Worm (Caenorhabditis elegans) whole organism, late embryonic: ENCODE results near the gene hphd-1.

Experiments used
- K02D7.2 ChIP-seq: sonication (generic microtip); optimal IDR thresholded peaks from 2 replicates; lab custom pipeline; 2017; ENCODE audit warnings: mild to moderate bottlenecking, missing genetic modification characterization, missing compliant biosample characterization
- K09A11.1 ChIP-seq: sonication (generic microtip); optimal IDR thresholded peaks from 2 replicates; lab custom pipeline; 2017; ENCODE audit warnings: antibody characterized with exemption, mild to moderate bottlenecking, missing genetic modification characterization, missing compliant biosample characterization; ENCODE audit not compliant: insufficient read depth
- Y22D7AL.16 ChIP-seq: sonication (generic microtip); optimal IDR thresholded peaks from 2 replicates; lab custom pipeline; 2016; ENCODE audit warnings: missing genetic modification characterization, missing compliant biosample characterization
- ahr-1 ChIP-seq: sonication (generic microtip); optimal IDR thresholded peaks from 2 replicates; lab custom pipeline; 2016; ENCODE audit warnings: missing genetic modification characterization, missing compliant biosample characterization
- ama-1 ChIP-seq: fragments of 150-350 bp; optimal IDR thresholded peaks from 2 replicates; lab custom pipeline; 2014
- ceh-14 ChIP-seq: sonication (generic microtip); optimal IDR thresholded peaks from 2 replicates; lab custom pipeline; 2016; ENCODE audit warnings: missing genotype, missing genetic modification characterization, missing compliant biosample characterization
- ceh-19 ChIP-seq: fragments of 200-800 bp; sonication (Bioruptor generic); optimal IDR thresholded peaks from 2 replicates; lab custom pipeline; 2018; ENCODE audit warnings: mild to moderate bottlenecking, missing genetic modification characterization, missing compliant biosample characterization
- ceh-22 ChIP-seq: sonication (generic microtip); optimal IDR thresholded peaks from 2 replicates; lab custom pipeline; 2017; ENCODE audit warnings: missing biosample characterization, missing genetic modification characterization
- ceh-24 ChIP-seq: sonication (generic microtip); optimal IDR thresholded peaks from 2 replicates; lab custom pipeline; 2016; ENCODE audit warnings: mild to moderate bottlenecking, missing genetic modification characterization, missing compliant biosample characterization
- ceh-30 ChIP-seq: fragments of 150-350 bp; optimal IDR thresholded peaks from 2 replicates; lab custom pipeline; 2014; ENCODE audit warnings: missing biosample characterization, missing genetic modification characterization
- che-1 ChIP-seq: sonication (generic microtip); optimal IDR thresholded peaks from 2 replicates; lab custom pipeline; 2016; ENCODE audit warnings: mild to moderate bottlenecking, missing genetic modification characterization, missing compliant biosample characterization
- dmd-4 ChIP-seq: sonication (generic microtip); optimal IDR thresholded peaks from 2 replicates; lab custom pipeline; 2016; ENCODE audit warnings: borderline replicate concordance, missing genetic modification characterization, missing compliant biosample characterization
- dve-1 ChIP-seq: sonication (generic microtip); optimal IDR thresholded peaks from 2 replicates; lab custom pipeline; 2017; ENCODE audit warnings: antibody characterized with exemption, mild to moderate bottlenecking, missing genetic modification characterization, missing compliant biosample characterization
- elt-2 ChIP-seq: sonication (generic microtip); optimal IDR thresholded peaks from 2 replicates; lab custom pipeline; 2016; ENCODE audit warnings: missing genetic modification reagents, missing genetic modification characterization, missing compliant biosample characterization
- elt-4 ChIP-seq: sonication (generic microtip); optimal IDR thresholded peaks from 2 replicates; lab custom pipeline; 2016; ENCODE audit warnings: missing genetic modification characterization, missing compliant biosample characterization
- ets-4 ChIP-seq: sonication (generic microtip); optimal IDR thresholded peaks from 2 replicates; lab custom pipeline; 2016; ENCODE audit warnings: missing genetic modification characterization, missing compliant biosample characterization
- eyg-1 ChIP-seq: sonication (generic microtip); optimal IDR thresholded peaks from 2 replicates; lab custom pipeline; 2016; ENCODE audit warnings: missing genotype, missing genetic modification characterization, missing compliant biosample characterization
- fkh-10 ChIP-seq: fragments of 150-350 bp; optimal IDR thresholded peaks from 2 replicates; lab custom pipeline; 2014; ENCODE audit warnings: missing biosample characterization, missing genetic modification reagents, missing genetic modification characterization
- fkh-6 ChIP-seq: sonication (generic microtip); optimal IDR thresholded peaks from 2 replicates; lab custom pipeline; 2016; ENCODE audit warnings: missing genetic modification characterization, missing compliant biosample characterization
- gmeb-2 ChIP-seq: sonication (generic microtip); optimal IDR thresholded peaks from 2 replicates; lab custom pipeline; 2016; ENCODE audit warnings: missing genetic modification characterization, inconsistent platforms, missing compliant biosample characterization
- hlh-13 ChIP-seq: fragments of 200-800 bp; sonication (Bioruptor generic); optimal IDR thresholded peaks from 2 replicates; lab custom pipeline; 2018; ENCODE audit warnings: mild to moderate bottlenecking, missing genetic modification characterization, missing compliant biosample characterization
- hlh-15 ChIP-seq: sonication (generic microtip); optimal IDR thresholded peaks from 2 replicates; lab custom pipeline; 2016; ENCODE audit warnings: missing genetic modification characterization, missing compliant biosample characterization
- hlh-30 ChIP-seq: sonication (generic microtip); optimal IDR thresholded peaks from 2 replicates; lab custom pipeline; 2017; ENCODE audit warnings: antibody characterized with exemption, missing genetic modification characterization, missing compliant biosample characterization; ENCODE audit not compliant: insufficient read depth
- hlh-8 ChIP-seq: sonication (generic microtip); optimal IDR thresholded peaks from 2 replicates; lab custom pipeline; 2016; ENCODE audit warnings: missing genotype, missing genetic modification characterization, missing compliant biosample characterization
- lim-6 ChIP-seq: sonication (generic microtip); optimal IDR thresholded peaks from 2 replicates; lab custom pipeline; 2016; ENCODE audit warnings: missing genetic modification characterization, missing compliant biosample characterization
- nfya-1 ChIP-seq: sonication (generic microtip); optimal IDR thresholded peaks from 2 replicates; lab custom pipeline; 2017; ENCODE audit warnings: missing genetic modification characterization, mild to moderate bottlenecking, missing compliant biosample characterization, antibody characterized with exemption, moderate library complexity
- nhr-232 ChIP-seq: sonication (generic microtip); optimal IDR thresholded peaks from 2 replicates; lab custom pipeline; 2016; ENCODE audit warnings: missing genetic modification characterization, missing compliant biosample characterization
- npax-4 ChIP-seq: sonication (generic microtip); optimal IDR thresholded peaks from 2 replicates; lab custom pipeline; 2016; ENCODE audit warnings: missing genetic modification characterization, missing compliant biosample characterization
- odd-2 ChIP-seq: sonication (generic microtip); optimal IDR thresholded peaks from 2 replicates; lab custom pipeline; 2017; ENCODE audit warnings: antibody characterized with exemption, mild to moderate bottlenecking, missing genetic modification characterization, missing compliant biosample characterization
- pax-1 ChIP-seq: fragments of 150-350 bp; optimal IDR thresholded peaks from 2 replicates; lab custom pipeline; 2014; ENCODE audit warnings: missing biosample characterization, missing genetic modification characterization
- pqm-1 ChIP-seq: sonication (generic microtip); optimal IDR thresholded peaks from 2 replicates; lab custom pipeline; 2016; ENCODE audit warnings: missing genetic modification characterization, missing compliant biosample characterization
- pros-1 ChIP-seq: fragments of 150-350 bp; optimal IDR thresholded peaks from 2 replicates; lab custom pipeline; 2014; ENCODE audit warnings: missing biosample characterization, missing genetic modification reagents, missing genetic modification characterization
- ref-2 ChIP-seq: sonication (generic microtip); optimal IDR thresholded peaks from 2 replicates; lab custom pipeline; 2016; ENCODE audit warnings: missing genetic modification characterization, missing compliant biosample characterization
- rnt-1 ChIP-seq: sonication (generic microtip); optimal IDR thresholded peaks from 2 replicates; lab custom pipeline; 2016; ENCODE audit warnings: missing genetic modification characterization, missing compliant biosample characterization
- sdc-2 ChIP-seq: sonication (generic microtip); optimal IDR thresholded peaks from 2 replicates; lab custom pipeline; 2016; ENCODE audit warnings: missing genotype, missing genetic modification characterization, missing compliant biosample characterization
- sox-4 ChIP-seq: sonication (generic microtip); optimal IDR thresholded peaks from 2 replicates; lab custom pipeline; 2017; ENCODE audit warnings: mild to moderate bottlenecking, missing genetic modification characterization, inconsistent platforms, missing compliant biosample characterization
- syd-9 ChIP-seq: sonication (generic microtip); optimal IDR thresholded peaks from 2 replicates; lab custom pipeline; 2016; ENCODE audit warnings: mild to moderate bottlenecking, missing genetic modification characterization, moderate library complexity, missing compliant biosample characterization
- tbx-7 ChIP-seq: sonication (generic microtip); optimal IDR thresholded peaks from 2 replicates; lab custom pipeline; 2016; ENCODE audit warnings: missing genotype, missing genetic modification characterization, missing compliant biosample characterization
- ttx-3 ChIP-seq: sonication (generic microtip); optimal IDR thresholded peaks from 2 replicates; lab custom pipeline; 2016; ENCODE audit warnings: missing genetic modification reagents, missing genetic modification characterization, missing compliant biosample characterization
- unc-42 ChIP-seq: sonication (generic microtip); optimal IDR thresholded peaks from 2 replicates; lab custom pipeline; 2016; ENCODE audit warnings: missing genotype, missing genetic modification characterization, missing compliant biosample characterization
- unc-55 ChIP-seq: sonication (generic microtip); optimal IDR thresholded peaks from 2 replicates; lab custom pipeline; 2017; ENCODE audit warnings: missing biosample characterization, missing genetic modification reagents, missing genetic modification characterization
- zip-5 ChIP-seq: sonication (generic microtip); optimal IDR thresholded peaks from 2 replicates; lab custom pipeline; 2016; ENCODE audit warnings: missing genetic modification characterization, missing compliant biosample characterization
- ztf-16 ChIP-seq: sonication (generic microtip); optimal IDR thresholded peaks from 2 replicates; lab custom pipeline; 2017; ENCODE audit warnings: missing genetic modification characterization, missing compliant biosample characterization

Gene hphd-1

DNA sequence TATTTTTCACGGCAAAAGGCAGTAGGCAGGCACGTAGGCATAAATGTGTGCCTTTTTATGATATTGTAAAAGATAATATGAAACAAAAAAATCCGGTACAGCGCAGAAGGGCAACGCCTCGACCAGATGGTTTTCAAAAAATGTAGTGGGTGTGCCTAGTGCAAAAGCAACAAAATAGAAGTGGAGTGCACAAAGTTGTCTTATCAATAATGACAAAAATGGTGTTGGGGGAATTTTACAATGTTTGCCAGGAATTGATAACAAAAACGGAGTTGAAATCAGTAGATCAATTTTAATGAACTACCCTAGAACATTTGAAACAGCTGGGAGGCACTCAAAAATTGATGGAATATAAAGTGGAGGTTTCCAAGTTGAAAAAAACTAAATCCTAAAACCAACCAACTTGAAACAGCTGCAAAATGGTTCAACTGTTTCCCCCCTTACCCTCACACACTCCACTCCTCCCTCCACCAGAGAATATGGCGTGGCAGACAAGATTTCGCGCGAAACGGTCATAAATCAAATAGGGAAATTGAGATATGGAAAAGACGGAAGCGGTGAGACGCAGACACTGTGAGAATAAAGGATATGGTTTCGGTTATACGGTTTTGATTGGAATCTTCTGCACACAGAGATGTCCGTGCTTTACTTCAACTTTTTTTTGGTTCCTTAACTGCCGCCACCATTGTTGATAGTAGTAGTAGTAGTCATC is 7.9 kb upstream of the hphd-1 start:
- TF ChIP-seq tbx-7 (tag; lab: Kevin White, UChicago) (no peak), hlh-15 (no peak), ets-4 (tag; lab: Kevin White, UChicago) (no peak), ceh-22 (tag; lab: Kevin White, UChicago) (no peak), elt-2 (tag; lab: Kevin White, UChicago) (peak; percentile 47), ref-2 (tag; lab: Kevin White, UChicago) (no peak), ceh-24 (tag; lab: Kevin White, UChicago) (no peak), hlh-8 (tag; lab: Kevin White, UChicago) (no peak), pros-1 (tag; lab: Kevin White, UChicago) (no peak), npax-4 (tag; lab: Kevin White, UChicago) (no peak), sox-4 (tag; lab: Kevin White, UChicago) (no peak), unc-55 (GFP tag; lab: Kevin White, UChicago) (peak; percentile 80), nfya-1 (tag; lab: Kevin White, UChicago) (no peak)

DNA sequence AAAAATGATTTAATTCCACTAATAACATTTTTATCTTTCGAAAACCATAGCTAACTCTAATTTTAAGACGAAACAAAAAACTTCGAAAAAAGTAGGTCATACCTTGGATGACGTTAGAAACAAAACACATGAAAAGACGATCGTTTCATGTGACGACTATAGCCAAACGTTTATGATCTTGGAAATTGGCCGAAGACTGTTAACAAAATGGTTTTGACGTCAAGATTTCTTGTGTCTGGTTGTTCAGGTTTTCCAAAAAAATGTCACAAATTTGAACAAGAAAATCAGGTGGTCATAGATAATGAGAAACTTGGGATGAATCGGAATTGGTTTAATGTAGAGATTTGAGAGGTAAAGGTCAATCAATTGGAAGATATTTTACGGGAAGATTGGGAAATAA is 6.9 kb upstream of the hphd-1 start:
- TF ChIP-seq odd-2 (tag; lab: Kevin White, UChicago) (no peak), hlh-13 (GFP tag; lab: Kevin White, UChicago) (no peak), ceh-14 (tag; lab: Kevin White, UChicago) (no peak), sox-4 (tag; lab: Kevin White, UChicago) (no peak), gmeb-2 (tag; lab: Kevin White, UChicago) (no peak), fkh-6 (tag; lab: Kevin White, UChicago) (no peak), zip-5 (no peak), pqm-1 (tag; lab: Kevin White, UChicago) (no peak), Y22D7AL.16 (no peak), ttx-3 (tag; lab: Kevin White, UChicago) (no peak), eyg-1 (tag; lab: Kevin White, UChicago) (no peak), lim-6 (tag; lab: Kevin White, UChicago) (no peak), pros-1 (tag; lab: Kevin White, UChicago) (no peak), pax-1 (no peak), ama-1 (lab: Kevin White, UChicago) (no peak)
- TF ChIP-seq, all 69 proteins: peak for 0

- no peak for TF ChIP-seq ztf-16 (tag; lab: Kevin White, UChicago)
- no peak for TF ChIP-seq hlh-30 (tag; lab: Kevin White, UChicago)
- TF ChIP-seq ceh-19 (GFP tag; lab: Kevin White, UChicago) = no peak
- no peak for TF ChIP-seq nhr-232 (tag; lab: Kevin White, UChicago)
- no peak for TF ChIP-seq K02D7.2 (tag; lab: Kevin White, UChicago)
These were observed 4.4 kb upstream of the hphd-1 start, which contains the start of gene Y38F1A.8 for ce11 chrII:13000753-13001152. TSS of gene Y38F1A.8 (minus strand) at chrII:13000853.

- no peak for TF ChIP-seq ceh-24 (tag; lab: Kevin White, UChicago)
These were observed 1.0 kb upstream of the hphd-1 start, which contains the start of gene Y38F1A.7 for ce11 chrII:12997413-12997812. TSS of gene Y38F1A.7 (minus strand) at chrII:12997804.

DNA sequence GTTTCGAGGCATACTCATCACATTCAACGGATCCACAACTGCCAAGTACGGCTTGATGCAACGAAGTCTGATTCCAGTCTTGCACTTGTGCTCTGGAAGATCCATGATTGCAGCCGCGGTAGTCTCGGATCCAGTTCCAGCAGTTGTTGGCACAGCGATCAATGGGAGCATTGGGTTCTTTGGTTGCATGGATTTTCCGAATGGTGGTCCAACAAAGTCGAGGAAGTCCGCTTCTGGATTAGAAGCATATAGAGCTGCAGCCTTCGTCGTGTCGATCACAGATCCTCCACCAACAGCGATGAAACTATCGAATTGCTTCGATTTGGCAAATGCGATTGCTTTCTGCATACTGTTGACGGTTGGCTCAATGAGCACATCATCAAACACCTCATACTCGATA is 1.0 kb downstream of the hphd-1 start:
- TF ChIP-seq ceh-19 (GFP tag; lab: Kevin White, UChicago) (no peak), K09A11.1 (no peak), elt-2 (tag; lab: Kevin White, UChicago) (no peak), ceh-30 (tag; lab: Kevin White, UChicago) (no peak), rnt-1 (no peak), unc-42 (no peak), syd-9 (tag; lab: Kevin White, UChicago) (no peak), dve-1 (no peak), ets-4 (tag; lab: Kevin White, UChicago) (no peak), dmd-4 (tag; lab: Kevin White, UChicago) (no peak), ahr-1 (tag; lab: Kevin White, UChicago) (no peak), fkh-10 (GFP tag; lab: Kevin White, UChicago) (no peak), ceh-14 (tag; lab: Kevin White, UChicago) (no peak), elt-4 (tag; lab: Kevin White, UChicago) (no peak), sdc-2 (tag; lab: Kevin White, UChicago) (no peak), pqm-1 (tag; lab: Kevin White, UChicago) (no peak), unc-55 (GFP tag; lab: Kevin White, UChicago) (no peak), che-1 (tag; lab: Kevin White, UChicago) (no peak)
- TF ChIP-seq, all 69 proteins: peak for 0
